Worm (Caenorhabditis elegans): Measurements from ENCODE around the gene F41H10.5.

Gene F41H10.5

DNA sequence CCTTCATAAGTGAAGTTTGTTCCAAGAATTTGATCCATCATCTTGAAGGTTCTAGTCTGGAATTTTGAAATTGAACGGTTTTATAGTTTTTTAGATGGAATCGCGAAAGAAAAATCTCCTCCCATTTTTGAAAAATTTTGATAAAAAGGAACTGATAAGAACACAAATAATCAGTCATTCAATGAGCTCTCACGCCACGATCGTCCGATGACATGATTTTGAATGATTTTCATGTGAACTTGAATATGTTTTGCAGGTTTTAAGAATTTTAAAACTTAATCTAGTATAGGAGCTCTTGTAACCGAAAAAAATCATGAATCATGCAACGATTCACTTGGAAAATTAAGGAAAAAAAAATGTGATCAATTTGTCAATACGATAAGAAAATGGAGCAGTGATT is 16.4 kb downstream of the F41H10.5 start, which contains the start of gene elo-5:
elo-5 (minus strand) TSS at position 56 of the 400 bp plus-strand sequence.
- TF ChIP-seq ceh-16 (tag; optimal IDR thresholded peaks at IDR 0.05) (no peak), zag-1 (tag; optimal IDR thresholded peaks at IDR 0.05) (no peak), fkh-2 (tag; optimal IDR thresholded peaks at IDR 0.05) (no peak), nhr-25 (tag; optimal IDR thresholded peaks at IDR 0.05) (no peak), pqm-1 (tag; optimal IDR thresholded peaks at IDR 0.05) (peak; percentile 52), nhr-11 (tag; optimal IDR thresholded peaks at IDR 0.05) (no peak), lin-39 (tag; optimal IDR thresholded peaks at IDR 0.05) (no peak), unc-62 (GFP tag; optimal IDR thresholded peaks at IDR 0.05) (no peak), sea-2 (GFP tag; optimal IDR thresholded peaks at IDR 0.05) (no peak), mdl-1 (tag; optimal IDR thresholded peaks at IDR 0.05) (no peak), pha-4 (tag; optimal IDR thresholded peaks at IDR 0.05) (peak; percentile 47), lsy-12 (tag; optimal IDR thresholded peaks at IDR 0.05) (no peak), elt-2 (tag; optimal IDR thresholded peaks at IDR 0.05) (peak; percentile 91), unc-39 (tag; optimal IDR thresholded peaks at IDR 0.05) (no peak), jun-1 (tag; optimal IDR thresholded peaks at IDR 0.05) (no peak)

- no peak for TF ChIP-seq lin-39 (tag; optimal IDR thresholded peaks at IDR 0.05)
- TF ChIP-seq nhr-77 (tag; optimal IDR thresholded peaks at IDR 0.05), result no peak
- no peak for TF ChIP-seq lin-15B (tag; optimal IDR thresholded peaks at IDR 0.05)
- TF ChIP-seq ZK546.5 (tag; optimal IDR thresholded peaks at IDR 0.05), result no peak
- TF ChIP-seq ceh-9 (tag; optimal IDR thresholded peaks at IDR 0.05), result no peak
- TF ChIP-seq nhr-23 (tag; optimal IDR thresholded peaks at IDR 0.05), result no peak
- TF ChIP-seq daf-12 (tag; optimal IDR thresholded peaks at IDR 0.05), result no peak
- TF ChIP-seq elt-2 (tag; optimal IDR thresholded peaks at IDR 0.05), result peak; percentile 83
- no peak for TF ChIP-seq mml-1 (tag; optimal IDR thresholded peaks at IDR 0.05)
- TF ChIP-seq zag-1 (tag; optimal IDR thresholded peaks at IDR 0.05), result no peak
- TF ChIP-seq jun-1 (tag; optimal IDR thresholded peaks at IDR 0.05), result no peak
- TF ChIP-seq pqm-1 (tag; optimal IDR thresholded peaks at IDR 0.05), result peak; percentile 46
- no peak for TF ChIP-seq nhr-43 (tag; optimal IDR thresholded peaks at IDR 0.05; ENCODE audit: poor library complexity, severe bottlenecking)
Observed at ce11 chrIV:5380140-5380539, 19.4 kb downstream of the F41H10.5 start.

DNA sequence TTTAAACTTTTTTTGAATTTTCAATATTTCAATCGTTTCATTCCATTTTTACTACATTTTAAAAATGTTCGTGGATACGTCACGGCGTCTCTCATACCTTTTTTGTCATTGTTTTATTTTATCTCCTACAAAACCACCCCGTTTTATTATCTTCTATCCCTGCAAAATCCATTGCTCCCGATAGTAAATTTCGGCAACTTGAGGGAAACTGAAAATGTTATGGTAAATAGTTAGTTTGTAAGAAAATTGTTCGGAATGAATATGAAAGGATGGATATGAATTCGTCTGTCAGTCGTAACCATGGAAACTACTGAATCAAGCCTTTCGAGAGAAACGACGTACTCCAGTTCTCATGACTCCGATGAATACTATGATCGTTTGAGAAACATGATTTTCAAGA is 20.6 kb downstream of the F41H10.5 start, which contains the start of gene F41H10.2:
F41H10.2 (plus strand) TSS at position 301 of the 400 bp plus-strand sequence.
- TF ChIP-seq nhr-43 (tag; optimal IDR thresholded peaks at IDR 0.05; ENCODE audit: poor library complexity, severe bottlenecking) (no peak), snpc-4 (tag; optimal IDR thresholded peaks at IDR 0.05) (no peak), egl-5 (tag; optimal IDR thresholded peaks at IDR 0.05) (no peak), unc-62 (GFP tag; optimal IDR thresholded peaks at IDR 0.05) (no peak), tbx-2 (tag; optimal IDR thresholded peaks at IDR 0.05) (no peak), pqm-1 (tag; optimal IDR thresholded peaks at IDR 0.05) (no peak), hmg-11 (tag; optimal IDR thresholded peaks at IDR 0.05) (no peak), ceh-9 (tag; optimal IDR thresholded peaks at IDR 0.05) (no peak), elt-3 (tag; optimal IDR thresholded peaks at IDR 0.05) (no peak), elt-1 (tag; optimal IDR thresholded peaks at IDR 0.05) (no peak)

ce11 chrIV:5382609-5383008 is 21.9 kb downstream of the F41H10.5 start, which contains the start of gene F41H10.1:
Gene F41H10.1 (plus strand): TSS chrIV:5382909.
- TF ChIP-seq ztf-11 (tag; optimal IDR thresholded peaks at IDR 0.05), result no peak
- TF ChIP-seq nhr-25 (tag; optimal IDR thresholded peaks at IDR 0.05), result no peak

- TF ChIP-seq R02D3.7 (tag; optimal IDR thresholded peaks at IDR 0.05) (no peak), mdl-1 (tag; optimal IDR thresholded peaks at IDR 0.05) (no peak), fos-1 (tag; optimal IDR thresholded peaks at IDR 0.05) (no peak), nhr-237 (tag; optimal IDR thresholded peaks at IDR 0.05) (no peak), zag-1 (tag; optimal IDR thresholded peaks at IDR 0.05) (no peak), pha-4 (tag; optimal IDR thresholded peaks at IDR 0.05) (no peak), ceh-82 (tag; optimal IDR thresholded peaks at IDR 0.05) (no peak), elt-2 (tag; optimal IDR thresholded peaks at IDR 0.05) (no peak), snpc-4 (tag; optimal IDR thresholded peaks at IDR 0.05) (no peak), fkh-10 (GFP tag; optimal IDR thresholded peaks at IDR 0.05) (no peak), lsy-12 (tag; optimal IDR thresholded peaks at IDR 0.05) (no peak), nhr-23 (tag; optimal IDR thresholded peaks at IDR 0.05) (no peak), aly-2 (tag; optimal IDR thresholded peaks at IDR 0.05) (no peak), ceh-9 (tag; optimal IDR thresholded peaks at IDR 0.05) (no peak), ceh-16 (tag; optimal IDR thresholded peaks at IDR 0.05) (no peak), lin-39 (tag; optimal IDR thresholded peaks at IDR 0.05) (no peak), unc-39 (tag; optimal IDR thresholded peaks at IDR 0.05) (no peak), nhr-43 (tag; optimal IDR thresholded peaks at IDR 0.05; ENCODE audit: poor library complexity, severe bottlenecking) (no peak)
Observed at ce11 chrIV:5385020-5385419, 24.3 kb downstream of the F41H10.5 start, which contains the start of gene F41H10.12. Gene F41H10.12 (plus strand): TSS chrIV:5385320.

Data from whole organism, L3 larva.